Fruit fly (Drosophila melanogaster): ENCODE measurements around the gene net.

- TF ChIP-seq Clk (GFP tag; optimal IDR thresholded peaks at IDR 0.05) (no peak), Crg-1 (GFP tag; optimal IDR thresholded peaks at IDR 0.05) (no peak), toe (GFP tag; optimal IDR thresholded peaks at IDR 0.05) (no peak), CG5204 (GFP tag; optimal IDR thresholded peaks at IDR 0.05) (no peak), CG7045 (GFP tag; optimal IDR thresholded peaks at IDR 0.05) (no peak), cic (GFP tag; optimal IDR thresholded peaks at IDR 0.05) (no peak)
These were observed 2.0 kb upstream of the net start for dm6 chr2L:89158-89557.

Data from whole organism, adult.